Worm (Caenorhabditis elegans) whole organism, L4 larva: Measurements from ENCODE around the gene vit-3.

ENCODE experiments used
- F10B5.3 ChIP-seq: sonication (generic microtip); optimal IDR thresholded peaks from 2 replicates; lab custom pipeline; 2016; ENCODE audit warnings: mild to moderate bottlenecking, missing genetic modification characterization, missing compliant biosample characterization
- F26F4.8 ChIP-seq: fragments of 200-800 bp; sonication (Bioruptor generic); conservative IDR thresholded peaks from 2 replicates; pipeline ENCODE4 v1.3.6; 2022; ENCODE audit warnings: missing genetic modification characterization, missing compliant biosample characterization
- R02D3.7 ChIP-seq: fragments of 150-350 bp; sonication (generic microtip); optimal IDR thresholded peaks from 3 replicates; lab custom pipeline; 2014; ENCODE audit warnings: missing biosample characterization, missing genetic modification characterization
- Y105C5A.15 ChIP-seq: fragments of 200-800 bp; sonication (Bioruptor generic); IDR thresholded peaks from 2 replicates; pipeline ENCODE4 v1.3.6; 2022; ENCODE audit warnings: missing genetic modification characterization, missing compliant biosample characterization
- Y48G9A.11 ChIP-seq: fragments of 200-800 bp; sonication (Bioruptor generic); IDR thresholded peaks from 2 replicates; pipeline ENCODE4 v1.3.6; 2022; ENCODE audit warnings: missing genetic modification reagents, missing genetic modification characterization, missing compliant biosample characterization
- aha-1 ChIP-seq: fragments of 150-350 bp; peaks from one replicate; lab custom pipeline; 2014; ENCODE audit warnings: missing biosample characterization, missing genetic modification characterization
- aly-2 ChIP-seq: sonication (generic microtip); optimal IDR thresholded peaks from 2 replicates; lab custom pipeline; 2018; ENCODE audit warnings: missing biosample characterization, missing genetic modification characterization
- attf-4 ChIP-seq: sonication (generic microtip); optimal IDR thresholded peaks from 3 replicates; lab custom pipeline; 2017; ENCODE audit warnings: missing biosample characterization, missing genetic modification characterization
- ceh-20 ChIP-seq: fragments of 200-800 bp; sonication (Bioruptor generic); IDR thresholded peaks from 2 replicates; pipeline ENCODE4 v1.3.6; 2022; ENCODE audit warnings: missing genetic modification reagents, missing genetic modification characterization, missing compliant biosample characterization
- ceh-44 ChIP-seq: fragments of 200-800 bp; sonication (Bioruptor generic); IDR thresholded peaks from 2 replicates; pipeline ENCODE4 v1.3.6; 2022; ENCODE audit warnings: missing genetic modification reagents, missing genetic modification characterization, missing compliant biosample characterization
- cey-2 ChIP-seq: sonication (generic microtip); optimal IDR thresholded peaks from 3 replicates; lab custom pipeline; 2017; ENCODE audit warnings: missing genetic modification characterization, mild to moderate bottlenecking, missing compliant biosample characterization, antibody characterized with exemption, borderline replicate concordance; ENCODE audit not compliant: insufficient read depth
- ctbp-1 ChIP-seq: fragments of 200-800 bp; sonication (Bioruptor generic); IDR thresholded peaks from 2 replicates; pipeline ENCODE4 v1.3.6; 2022; ENCODE audit warnings: missing genetic modification reagents, missing genetic modification characterization, missing compliant biosample characterization
- dmd-6 ChIP-seq: fragments of 200-800 bp; sonication (Bioruptor generic); IDR thresholded peaks from 2 replicates; pipeline ENCODE4 v1.3.6; 2022; ENCODE audit warnings: missing genetic modification reagents, missing genetic modification characterization, missing compliant biosample characterization
- dmd-9 ChIP-seq: fragments of 200-800 bp; sonication (Bioruptor generic); IDR thresholded peaks from 2 replicates; pipeline ENCODE4 v1.3.6; 2022; ENCODE audit warnings: missing genetic modification reagents, missing genetic modification characterization, missing compliant biosample characterization
- dpl-1 ChIP-seq: fragments of 150-350 bp; optimal IDR thresholded peaks from 2 replicates; lab custom pipeline; 2014; ENCODE audit warnings: missing biosample characterization, missing genetic modification reagents, missing genetic modification characterization
- jun-1 ChIP-seq: fragments of 150-350 bp; optimal IDR thresholded peaks from 2 replicates; lab custom pipeline; 2014; ENCODE audit warnings: missing biosample characterization, missing genetic modification reagents, missing genetic modification characterization
- lin-13 ChIP-seq: fragments of 150-350 bp; optimal IDR thresholded peaks from 2 replicates; lab custom pipeline; 2014; ENCODE audit warnings: missing biosample characterization, missing genetic modification reagents, missing genetic modification characterization
- lin-29 ChIP-seq: fragments of 200-800 bp; sonication (Bioruptor generic); IDR thresholded peaks from 2 replicates; pipeline ENCODE4 v1.3.6; 2022; ENCODE audit warnings: missing genetic modification reagents, missing genetic modification characterization, missing compliant biosample characterization
- lin-39 ChIP-seq: fragments of 150-350 bp; optimal IDR thresholded peaks from 2 replicates; lab custom pipeline; 2014; ENCODE audit warnings: missing biosample characterization, missing genetic modification reagents, missing genetic modification characterization
- mdt-29 ChIP-seq: fragments of 200-800 bp; sonication (Bioruptor generic); IDR thresholded peaks from 2 replicates; pipeline ENCODE4 v1.3.6; 2022; ENCODE audit warnings: missing genetic modification reagents, missing genetic modification characterization, missing compliant biosample characterization
- mes-2 ChIP-seq: sonication (generic microtip); optimal IDR thresholded peaks from 2 replicates; lab custom pipeline; 2016; ENCODE audit warnings: missing genotype, mild to moderate bottlenecking, missing genetic modification characterization, missing compliant biosample characterization; ENCODE audit not compliant: poor library complexity, severe bottlenecking
- mxl-3 ChIP-seq: fragments of 200-800 bp; sonication (Bioruptor generic); optimal IDR thresholded peaks from 2 replicates; lab custom pipeline; 2018; ENCODE audit warnings: mild to moderate bottlenecking, missing genetic modification characterization, missing compliant biosample characterization
- nhr-10 ChIP-seq: fragments of 150-350 bp; optimal IDR thresholded peaks from 2 replicates; lab custom pipeline; 2014; ENCODE audit warnings: missing biosample characterization, missing genetic modification characterization
- nhr-102 ChIP-seq: sonication (generic microtip); optimal IDR thresholded peaks from 2 replicates; lab custom pipeline; 2016; ENCODE audit warnings: mild to moderate bottlenecking, missing genetic modification characterization, moderate library complexity, missing compliant biosample characterization
- nhr-11 ChIP-seq: fragments of 150-350 bp; optimal IDR thresholded peaks from 2 replicates; lab custom pipeline; 2014; ENCODE audit warnings: missing biosample characterization, missing genetic modification characterization
- nhr-111 ChIP-seq: fragments of 200-800 bp; sonication (Bioruptor generic); optimal IDR thresholded peaks from 2 replicates; lab custom pipeline; 2018; ENCODE audit warnings: mild to moderate bottlenecking, missing genetic modification characterization, missing compliant biosample characterization
- nhr-237 ChIP-seq: sonication (generic microtip); optimal IDR thresholded peaks from 2 replicates; lab custom pipeline; 2017; ENCODE audit warnings: missing biosample characterization, missing genetic modification characterization
- nhr-25 ChIP-seq: sonication (generic microtip); optimal IDR thresholded peaks from 2 replicates; lab custom pipeline; 2017; ENCODE audit warnings: missing genetic modification characterization, mild to moderate bottlenecking, missing compliant biosample characterization, antibody characterized with exemption, moderate library complexity, borderline replicate concordance; ENCODE audit not compliant: insufficient read depth
- nhr-41 ChIP-seq: fragments of 200-800 bp; sonication (Bioruptor generic); IDR thresholded peaks from 2 replicates; pipeline ENCODE4 v1.3.6; 2022; ENCODE audit warnings: missing genetic modification reagents, missing genetic modification characterization, missing compliant biosample characterization
- nhr-42 ChIP-seq: fragments of 200-800 bp; sonication (Bioruptor generic); IDR thresholded peaks from 2 replicates; pipeline ENCODE4 v1.3.6; 2022; ENCODE audit warnings: missing genetic modification characterization, missing compliant biosample characterization
- nhr-48 ChIP-seq: sonication (generic microtip); optimal IDR thresholded peaks from 2 replicates; lab custom pipeline; 2016; ENCODE audit warnings: mild to moderate bottlenecking, missing genetic modification characterization, missing compliant biosample characterization
- nhr-76 ChIP-seq: fragments of 150-350 bp; optimal IDR thresholded peaks from 2 replicates; lab custom pipeline; 2014; ENCODE audit warnings: missing biosample characterization, missing genetic modification characterization
- nhr-77 ChIP-seq: fragments of 150-350 bp; optimal IDR thresholded peaks from 2 replicates; lab custom pipeline; 2014; ENCODE audit warnings: missing biosample characterization, missing genetic modification characterization
- pha-4 ChIP-seq, 2 experiments: fragments of 150-350 bp in 1 of 2; fragments of 200-800 bp in 1 of 2; sonication (Bioruptor generic) in 1 of 2; IDR thresholded peaks in 1 of 2; optimal IDR thresholded peaks in 1 of 2; 2 replicates each; pipeline versions ENCODE4 v1.3.6 to Lab custom; 2014 to 2022; ENCODE audit warnings: missing genetic modification characterization in 2 of 2, missing genetic modification reagents in 2 of 2, missing biosample characterization in 1 of 2, missing compliant biosample characterization in 1 of 2
- php-3 ChIP-seq: fragments of 200-800 bp; sonication (Bioruptor generic); IDR thresholded peaks from 2 replicates; pipeline ENCODE4 v1.3.6; 2022; ENCODE audit warnings: missing genetic modification reagents, missing genetic modification characterization, missing compliant biosample characterization
- skn-1 ChIP-seq: fragments of 150-350 bp; optimal IDR thresholded peaks from 2 replicates; lab custom pipeline; 2014; ENCODE audit warnings: missing biosample characterization, missing genetic modification characterization
- snpc-1.2 ChIP-seq: fragments of 200-800 bp; sonication (Bioruptor generic); IDR thresholded peaks from 2 replicates; pipeline ENCODE4 v1.3.6; 2022; ENCODE audit warnings: missing genetic modification reagents, missing genetic modification characterization, missing compliant biosample characterization
- spr-3 ChIP-seq: fragments of 200-800 bp; sonication (Bioruptor generic); optimal IDR thresholded peaks from 2 replicates; lab custom pipeline; 2018; ENCODE audit warnings: mild to moderate bottlenecking, missing genetic modification characterization, missing compliant biosample characterization
- tag-97 ChIP-seq: fragments of 200-800 bp; sonication (Bioruptor generic); IDR thresholded peaks from 2 replicates; pipeline ENCODE4 v1.3.6; 2022; ENCODE audit warnings: missing genetic modification characterization, missing compliant biosample characterization
- unc-39 ChIP-seq: sonication (generic microtip); optimal IDR thresholded peaks from 2 replicates; lab custom pipeline; 2017; ENCODE audit warnings: missing biosample characterization, missing genetic modification characterization
- unc-62 ChIP-seq, 3 experiments: fragments of 150-350 bp in 1 of 3; sonication (generic microtip); optimal IDR thresholded peaks in 2 of 3; peaks in 1 of 3; 1 replicate in 1 of 3; 2 replicates in 2 of 3; lab custom pipeline; 2014 to 2017; ENCODE audit warnings: missing biosample characterization in 3 of 3, missing genetic modification characterization in 3 of 3, missing genetic modification reagents in 3 of 3, missing genotype in 1 of 3
- zag-1 ChIP-seq: fragments of 150-350 bp; optimal IDR thresholded peaks from 2 replicates; lab custom pipeline; 2014; ENCODE audit warnings: missing biosample characterization, missing genetic modification characterization
- zfp-2 ChIP-seq: sonication (generic microtip); optimal IDR thresholded peaks from 2 replicates; lab custom pipeline; 2016; ENCODE audit warnings: mild to moderate bottlenecking, missing genetic modification characterization, missing compliant biosample characterization

The vit-3 gene

DNA sequence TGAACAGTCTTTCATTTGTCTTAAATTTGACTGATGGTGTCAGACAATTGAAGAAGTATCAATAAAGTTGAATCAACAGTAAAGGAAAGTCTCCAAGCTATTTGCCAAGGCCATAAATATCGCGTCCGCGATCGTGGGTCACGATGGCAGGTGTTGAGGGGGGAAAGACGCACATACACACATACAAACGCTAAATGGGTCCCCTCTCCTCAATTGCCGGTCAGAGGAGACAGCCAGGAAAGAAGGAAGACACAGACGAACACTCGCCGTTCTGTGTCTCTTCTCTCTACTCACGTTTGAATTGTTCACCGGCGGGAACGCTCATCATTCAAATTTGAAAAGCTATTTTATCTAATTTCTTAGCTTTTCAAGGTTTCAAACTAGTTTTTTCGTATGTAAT is 31.5 kb downstream of the vit-3 start (continued):
- TF ChIP-seq ctbp-1 (GFP tag; lab: Robert Waterston, UW) (no peak), unc-39 (tag; lab: Kevin White, UChicago) (no peak), nhr-41 (no peak), nhr-237 (tag; lab: Kevin White, UChicago) (no peak), mxl-3 (GFP tag; lab: Kevin White, UChicago) (no peak), Y105C5A.15 (GFP tag; lab: Robert Waterston, UW) (no peak), tag-97 (no peak), Y48G9A.11 (no peak), attf-4 (tag; lab: Kevin White, UChicago) (no peak), php-3 (GFP tag; lab: Robert Waterston, UW) (no peak), nhr-111 (no peak), aly-2 (tag; lab: Kevin White, UChicago) (no peak), nhr-25 (tag; lab: Kevin White, UChicago) (no peak), F26F4.8 (no peak), zag-1 (no peak), pha-4 (GFP tag; IDR thresholded peaks at IDR 0.05; lab: Robert Waterston, UW) (no peak), pha-4 (tag; optimal IDR thresholded peaks at IDR 0.05; lab: Kevin White, UChicago) (no peak), dpl-1 (GFP tag; lab: Kevin White, UChicago) (peak; percentile 50)

- TF ChIP-seq dmd-9 (GFP tag; lab: Robert Waterston, UW) (no peak), unc-62 (GFP tag; optimal IDR thresholded peaks at IDR 0.05 in 1 of 2; lab: Kevin White, UChicago) (no peak), unc-62 (tag; optimal IDR thresholded peaks at IDR 0.05; lab: Kevin White, UChicago) (no peak), pha-4 (GFP tag; IDR thresholded peaks at IDR 0.05; lab: Robert Waterston, UW) (no peak), pha-4 (tag; optimal IDR thresholded peaks at IDR 0.05; lab: Kevin White, UChicago) (no peak), mes-2 (no peak), aha-1 (peak; percentile 92), zfp-2 (tag; lab: Kevin White, UChicago) (no peak), spr-3 (GFP tag; lab: Kevin White, UChicago) (no peak)
Observed at ce11 chrX:3538067-3538466, 34.3 kb downstream of the vit-3 start.

- TF ChIP-seq R02D3.7 (tag; lab: Kevin White, UChicago) (no peak), nhr-237 (tag; lab: Kevin White, UChicago) (no peak), nhr-10 (tag; lab: Kevin White, UChicago) (no peak), ceh-44 (no peak), nhr-77 (no peak), cey-2 (tag; lab: Kevin White, UChicago) (no peak), nhr-76 (no peak), skn-1 (tag; lab: Kevin White, UChicago) (no peak)
- TF ChIP-seq, all 104 proteins: peak for 0
Observed at ce11 chrX:3537335-3537734, 35.0 kb downstream of the vit-3 start, which contains the start of gene gyg-1. TSS of gene gyg-1 (plus strand) at chrX:3537635.

DNA sequence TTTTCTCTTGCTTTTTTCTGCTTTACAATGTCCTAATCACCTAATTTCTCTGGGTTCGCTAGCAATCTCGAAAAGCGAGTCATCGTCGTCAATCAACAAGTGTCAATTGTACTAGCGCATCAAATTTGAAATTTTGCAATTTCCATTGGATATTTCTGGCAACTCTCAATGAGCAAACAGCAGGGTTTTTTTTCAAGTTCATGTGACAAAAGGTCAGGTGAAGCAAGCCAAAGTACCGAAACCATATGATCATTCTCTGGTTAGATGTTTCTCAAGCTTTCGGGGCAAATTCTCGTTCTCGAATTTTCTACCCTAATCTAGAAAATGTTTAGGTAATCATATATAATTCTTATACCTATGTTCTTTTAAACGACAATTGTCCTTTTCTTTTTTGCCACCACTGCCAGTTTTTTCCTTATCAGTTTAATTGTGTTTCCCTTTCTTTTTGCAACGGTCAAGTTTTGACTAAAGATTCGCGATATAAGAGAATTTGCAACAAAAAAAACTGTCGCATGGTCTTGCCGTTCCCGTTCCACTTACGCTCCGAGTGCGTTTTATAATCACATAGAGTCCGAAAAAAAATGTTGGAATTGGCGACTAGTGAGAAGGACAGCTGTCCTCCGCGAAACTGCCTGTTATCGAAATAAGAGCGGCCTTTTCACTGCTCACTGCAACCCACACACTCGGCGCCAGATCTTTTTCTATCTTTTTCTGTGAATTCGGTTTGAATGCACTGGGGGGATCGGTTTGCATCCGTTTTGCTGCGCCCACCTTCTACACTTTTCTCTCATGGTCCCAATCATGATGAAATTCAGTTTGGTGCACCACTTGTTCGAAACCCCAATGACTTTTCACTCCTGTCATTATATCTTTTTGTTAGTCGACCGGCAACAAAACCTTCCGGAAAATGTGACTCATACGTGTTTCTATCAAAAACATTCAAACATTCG is 35.8 kb downstream of the vit-3 start:
- TF ChIP-seq lin-39 (tag; lab: Kevin White, UChicago) (no peak), ceh-20 (GFP tag; lab: Robert Waterston, UW) (no peak), F10B5.3 (tag; lab: Kevin White, UChicago) (no peak), jun-1 (tag; lab: Kevin White, UChicago) (no peak), mdt-29 (GFP tag; lab: Robert Waterston, UW) (peak; percentile 52), mxl-3 (GFP tag; lab: Kevin White, UChicago) (peak; percentile 12), snpc-1.2 (GFP tag; lab: Robert Waterston, UW) (no peak), lin-13 (GFP tag; lab: Kevin White, UChicago) (no peak), ceh-44 (no peak), nhr-42 (GFP tag; lab: Robert Waterston, UW) (no peak), nhr-11 (tag; lab: Kevin White, UChicago) (peak; percentile 62), nhr-77 (no peak), dmd-6 (no peak), nhr-102 (tag; lab: Kevin White, UChicago) (no peak), unc-62 (GFP tag; optimal IDR thresholded peaks at IDR 0.05 in 1 of 2; lab: Kevin White, UChicago) (peak in 1 of 2 experiments; percentile 79), unc-62 (tag; optimal IDR thresholded peaks at IDR 0.05; lab: Kevin White, UChicago) (no peak), nhr-48 (no peak), lin-29 (GFP tag; lab: Robert Waterston, UW) (no peak), R02D3.7 (tag; lab: Kevin White, UChicago) (no peak)
